Worm (Caenorhabditis elegans): Measurements from ENCODE around the gene ZK1127.4.

ZK1127.4 gene

ce11 chrII:7053001-7053400 is 748 bp upstream of the ZK1127.4 start, which contains the start of gene ZK1127.13:
Gene ZK1127.13 (plus strand): TSS chrII:7053301.
- TF ChIP-seq mdl-1 (tag; optimal IDR thresholded peaks at IDR 0.05), result no peak

- TF ChIP-seq nhr-11 (tag; optimal IDR thresholded peaks at IDR 0.05) (no peak), nfya-1 (tag; optimal IDR thresholded peaks at IDR 0.05; ENCODE audit: insufficient read depth) (no peak), ztf-4 (tag; optimal IDR thresholded peaks at IDR 0.05) (no peak), ceh-9 (tag; optimal IDR thresholded peaks at IDR 0.05) (no peak), nhr-23 (tag; optimal IDR thresholded peaks at IDR 0.05) (no peak), pha-4 (tag; optimal IDR thresholded peaks at IDR 0.05) (no peak), lin-39 (tag; optimal IDR thresholded peaks at IDR 0.05) (no peak), ceh-82 (tag; optimal IDR thresholded peaks at IDR 0.05) (no peak), aly-2 (tag; optimal IDR thresholded peaks at IDR 0.05) (no peak), fkh-2 (tag; optimal IDR thresholded peaks at IDR 0.05) (no peak), egl-27 (tag; optimal IDR thresholded peaks at IDR 0.05) (no peak), R02D3.7 (tag; optimal IDR thresholded peaks at IDR 0.05) (no peak), lin-15B (tag; optimal IDR thresholded peaks at IDR 0.05) (no peak), lsy-12 (tag; optimal IDR thresholded peaks at IDR 0.05) (no peak), ama-1 (optimal IDR thresholded peaks at IDR 0.05) (no peak), fos-1 (tag; optimal IDR thresholded peaks at IDR 0.05) (no peak), nhr-25 (tag; optimal IDR thresholded peaks at IDR 0.05) (no peak), ceh-16 (tag; optimal IDR thresholded peaks at IDR 0.05) (no peak), unc-39 (tag; optimal IDR thresholded peaks at IDR 0.05) (no peak)
Measured at ce11 chrII:7054987-7055386, 1.2 kb downstream of the ZK1127.4 start, which contains the start of gene ZK1127.3. Gene ZK1127.3 (plus strand): TSS chrII:7055287.

- TF ChIP-seq nhr-43 (tag; optimal IDR thresholded peaks at IDR 0.05; ENCODE audit: poor library complexity, severe bottlenecking) (peak; percentile 2), ceh-16 (tag; optimal IDR thresholded peaks at IDR 0.05) (no peak), nhr-67 (tag; optimal IDR thresholded peaks at IDR 0.05) (no peak), ceh-28 (tag; optimal IDR thresholded peaks at IDR 0.05) (no peak)
Measured at ce11 chrII:7056328-7056727, 2.6 kb downstream of the ZK1127.4 start.

- TF ChIP-seq fkh-2 (tag; optimal IDR thresholded peaks at IDR 0.05), result no peak
- peak; percentile 9 for TF ChIP-seq nhr-11 (tag; optimal IDR thresholded peaks at IDR 0.05)
- no peak for TF ChIP-seq ceh-82 (tag; optimal IDR thresholded peaks at IDR 0.05)
- peak; percentile 9 for TF ChIP-seq pha-4 (tag; optimal IDR thresholded peaks at IDR 0.05)
- TF ChIP-seq lin-15B (tag; optimal IDR thresholded peaks at IDR 0.05), result no peak
- no peak for TF ChIP-seq lsy-12 (tag; optimal IDR thresholded peaks at IDR 0.05)
- no peak for TF ChIP-seq fkh-10 (GFP tag; optimal IDR thresholded peaks at IDR 0.05)
- peak; percentile 21 for TF ChIP-seq elt-2 (tag; optimal IDR thresholded peaks at IDR 0.05)
- TF ChIP-seq skn-1 (tag; optimal IDR thresholded peaks at IDR 0.05), result no peak
- no peak for TF ChIP-seq elt-1 (tag; optimal IDR thresholded peaks at IDR 0.05)
- TF ChIP-seq jun-1 (tag; optimal IDR thresholded peaks at IDR 0.05), result no peak
- no peak for TF ChIP-seq ztf-11 (tag; optimal IDR thresholded peaks at IDR 0.05)
- TF ChIP-seq egl-5 (tag; optimal IDR thresholded peaks at IDR 0.05), result no peak
Measured at ce11 chrII:7057860-7058259, 4.1 kb downstream of the ZK1127.4 start, which contains the start of gene cth-2. Gene cth-2 (minus strand): TSS chrII:7057960.

ce11 chrII:7059274-7059757 is 5.6 kb downstream of the ZK1127.4 start:
- TF ChIP-seq ceh-28 (tag; optimal IDR thresholded peaks at IDR 0.05), result peak; percentile 27
- TF ChIP-seq jun-1 (tag; optimal IDR thresholded peaks at IDR 0.05), result peak; percentile 46
- TF ChIP-seq nhr-23 (tag; optimal IDR thresholded peaks at IDR 0.05), result peak; percentile 38
- no peak for TF ChIP-seq nhr-76 (tag; optimal IDR thresholded peaks at IDR 0.05)
- no peak for TF ChIP-seq nhr-77 (tag; optimal IDR thresholded peaks at IDR 0.05)
- no peak for TF ChIP-seq ceh-9 (tag; optimal IDR thresholded peaks at IDR 0.05)
- peak; percentile 58 for TF ChIP-seq pqm-1 (tag; optimal IDR thresholded peaks at IDR 0.05)
- TF ChIP-seq elt-3 (tag; optimal IDR thresholded peaks at IDR 0.05), result peak in 1 of 3 experiments; percentile 76
- TF ChIP-seq skn-1 (tag; optimal IDR thresholded peaks at IDR 0.05), result peak; percentile 53
- peak; percentile 48 for TF ChIP-seq nhr-43 (tag; optimal IDR thresholded peaks at IDR 0.05; ENCODE audit: poor library complexity, severe bottlenecking)
- peak; percentile 30 for TF ChIP-seq egl-5 (tag; optimal IDR thresholded peaks at IDR 0.05)
- no peak for TF ChIP-seq nhr-237 (tag; optimal IDR thresholded peaks at IDR 0.05)
- peak; percentile 60 for TF ChIP-seq mdl-1 (tag; optimal IDR thresholded peaks at IDR 0.05)
- TF ChIP-seq nfya-1 (tag; optimal IDR thresholded peaks at IDR 0.05; ENCODE audit: insufficient read depth), result peak; percentile 32
- peak; percentile 96 for TF ChIP-seq elt-2 (tag; optimal IDR thresholded peaks at IDR 0.05)

All from whole organism, L3 larva.